Worm (Caenorhabditis elegans) whole organism, L4 larva: ENCODE data around the gene R07E5.6.

Experiments used
- F49E8.2 ChIP-seq: sonication (generic microtip); optimal IDR thresholded peaks from 2 replicates; lab custom pipeline; 2016; ENCODE audit warnings: missing compliant biosample characterization, mild to moderate bottlenecking, missing genetic modification characterization, borderline replicate concordance
- aly-2 ChIP-seq: sonication (generic microtip); optimal IDR thresholded peaks from 2 replicates; lab custom pipeline; 2018; ENCODE audit warnings: missing biosample characterization, missing genetic modification characterization
- dmd-9 ChIP-seq: fragments of 200-800 bp; sonication (Bioruptor generic); IDR thresholded peaks from 2 replicates; pipeline ENCODE4 v1.3.6; 2022; ENCODE audit warnings: missing genetic modification reagents, missing genetic modification characterization, missing compliant biosample characterization
- dpl-1 ChIP-seq: fragments of 150-350 bp; optimal IDR thresholded peaks from 2 replicates; lab custom pipeline; 2014; ENCODE audit warnings: missing biosample characterization, missing genetic modification reagents, missing genetic modification characterization
- fos-1 ChIP-seq: fragments of 150-350 bp; optimal IDR thresholded peaks from 2 replicates; lab custom pipeline; 2014; ENCODE audit warnings: missing biosample characterization, missing genetic modification characterization
- hif-1 ChIP-seq, 2 experiments: sonication (generic microtip); optimal IDR thresholded peaks; 2 replicates each; lab custom pipeline; 2016 to 2017; ENCODE audit warnings: missing compliant biosample characterization in 2 of 2, missing genetic modification characterization in 2 of 2, missing genetic modification reagents in 2 of 2, missing genotype in 2 of 2, mild to moderate bottlenecking in 1 of 2
- lsy-2 ChIP-seq, 2 experiments: fragments of 150-350 bp in 1 of 2; sonication (generic microtip) in 1 of 2; optimal IDR thresholded peaks; 2 replicates each; lab custom pipeline; 2014 to 2017; ENCODE audit warnings: missing biosample characterization in 2 of 2, missing genetic modification characterization in 2 of 2
- mep-1 ChIP-seq: fragments of 150-350 bp; sonication (generic microtip); optimal IDR thresholded peaks from 3 replicates; lab custom pipeline; 2014; ENCODE audit warnings: missing biosample characterization, missing genetic modification characterization
- nhr-10 ChIP-seq: fragments of 150-350 bp; optimal IDR thresholded peaks from 2 replicates; lab custom pipeline; 2014; ENCODE audit warnings: missing biosample characterization, missing genetic modification characterization
- pqm-1 ChIP-seq: sonication (generic microtip); optimal IDR thresholded peaks from 2 replicates; lab custom pipeline; 2017; ENCODE audit warnings: missing biosample characterization, missing genetic modification characterization
- spr-3 ChIP-seq: fragments of 200-800 bp; sonication (Bioruptor generic); optimal IDR thresholded peaks from 2 replicates; lab custom pipeline; 2018; ENCODE audit warnings: mild to moderate bottlenecking, missing genetic modification characterization, missing compliant biosample characterization
- unc-62 ChIP-seq, 3 experiments: fragments of 150-350 bp in 1 of 3; sonication (generic microtip); optimal IDR thresholded peaks in 2 of 3; peaks in 1 of 3; 1 replicate in 1 of 3; 2 replicates in 2 of 3; lab custom pipeline; 2014 to 2017; ENCODE audit warnings: missing biosample characterization in 3 of 3, missing genetic modification characterization in 3 of 3, missing genetic modification reagents in 3 of 3, missing genotype in 1 of 3
- ztf-11 ChIP-seq: fragments of 150-350 bp; optimal IDR thresholded peaks from 2 replicates; lab custom pipeline; 2014; ENCODE audit warnings: missing biosample characterization, missing genetic modification characterization

DNA sequence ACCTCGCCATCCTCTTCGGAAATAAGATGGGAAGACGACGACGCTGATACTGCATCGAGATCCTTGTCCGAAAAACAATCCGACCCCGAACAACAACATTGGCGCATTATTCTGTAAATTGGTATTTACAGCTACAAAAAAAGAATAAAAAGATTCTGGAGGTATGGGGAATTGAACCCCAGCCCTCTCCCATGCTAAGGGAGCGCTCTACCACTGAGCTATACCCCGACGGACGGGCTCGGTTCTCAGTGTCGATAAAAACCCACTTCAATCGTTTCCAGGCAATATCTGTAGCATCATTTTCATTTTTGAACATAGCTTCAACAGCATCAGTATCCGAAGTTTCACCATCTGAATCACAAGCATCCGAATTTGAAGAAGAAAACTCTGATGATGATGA lies 30.2 kb downstream of the R07E5.6 start:
- TF ChIP-seq hif-1 (tag; optimal IDR thresholded peaks at IDR 0.05; lab: Kevin White, UChicago) (no peak), F49E8.2 (tag; lab: Kevin White, UChicago) (no peak), dmd-9 (GFP tag; lab: Robert Waterston, UW) (no peak), ztf-11 (tag; lab: Kevin White, UChicago) (no peak), unc-62 (GFP tag; optimal IDR thresholded peaks at IDR 0.05 in 1 of 2; lab: Kevin White, UChicago) (peak in 1 of 2 experiments; percentile 43), unc-62 (tag; optimal IDR thresholded peaks at IDR 0.05; lab: Kevin White, UChicago) (no peak), mep-1 (no peak), aly-2 (tag; lab: Kevin White, UChicago) (no peak), spr-3 (GFP tag; lab: Kevin White, UChicago) (no peak), dpl-1 (GFP tag; lab: Kevin White, UChicago) (no peak), pqm-1 (tag; lab: Kevin White, UChicago) (no peak), lsy-2 (tag; optimal IDR thresholded peaks at IDR 0.05; lab: Kevin White, UChicago) (no peak), fos-1 (tag; lab: Kevin White, UChicago) (no peak), nhr-10 (tag; lab: Kevin White, UChicago) (no peak)
